Worm (Caenorhabditis elegans) whole organism, L1 larva: ENCODE results near the gene F54B11.9.

ENCODE experiments used
- C04F5.9 ChIP-seq: sonication (generic microtip); optimal IDR thresholded peaks from 2 replicates; lab custom pipeline; 2016; ENCODE audit warnings: missing genetic modification characterization, missing compliant biosample characterization
- C34B4.2 ChIP-seq: sonication (generic microtip); optimal IDR thresholded peaks from 2 replicates; lab custom pipeline; 2017; ENCODE audit warnings: mild to moderate bottlenecking, missing genetic modification characterization, missing compliant biosample characterization
- alr-1 ChIP-seq: fragments of 200-800 bp; sonication (Bioruptor generic); optimal IDR thresholded peaks from 2 replicates; lab custom pipeline; 2018; ENCODE audit warnings: borderline replicate concordance, mild to moderate bottlenecking, missing genetic modification characterization, missing compliant biosample characterization
- ceh-82 ChIP-seq, 3 experiments: fragments of 150-350 bp in 1 of 3; sonication (generic microtip) in 2 of 3; optimal IDR thresholded peaks; 2 replicates each; lab custom pipeline; 2014 to 2017; ENCODE audit warnings: missing biosample characterization in 3 of 3, missing genetic modification characterization in 3 of 3
- dpl-1 ChIP-seq, 3 experiments: fragments of 150-350 bp in 2 of 3; sonication (generic microtip) in 1 of 3; optimal IDR thresholded peaks; 2 replicates each; lab custom pipeline; 2014 to 2017; ENCODE audit warnings: missing biosample characterization in 3 of 3, missing genetic modification characterization in 3 of 3, missing genetic modification reagents in 3 of 3
- dsc-1 ChIP-seq: sonication (generic microtip); optimal IDR thresholded peaks from 2 replicates; lab custom pipeline; 2016; ENCODE audit warnings: mild to moderate bottlenecking, missing genetic modification characterization, missing compliant biosample characterization
- efl-1 ChIP-seq, 4 experiments: fragments of 150-350 bp; optimal IDR thresholded peaks in 3 of 4; peaks in 1 of 4; 1 replicate in 1 of 4; 2 replicates in 3 of 4; lab custom pipeline; 2014; ENCODE audit warnings: missing biosample characterization in 2 of 4, missing genetic modification characterization in 2 of 4, missing genetic modification reagents in 2 of 4
- egl-13 ChIP-seq: sonication (generic microtip); optimal IDR thresholded peaks from 2 replicates; lab custom pipeline; 2016; ENCODE audit warnings: missing genotype, missing genetic modification reagents, missing genetic modification characterization, missing compliant biosample characterization
- ets-5 ChIP-seq: fragments of 200-800 bp; sonication (Bioruptor generic); IDR thresholded peaks from 2 replicates; pipeline ENCODE4 v1.3.6; 2022; ENCODE audit warnings: missing genetic modification characterization, missing compliant biosample characterization
- fkh-8 ChIP-seq: sonication (generic microtip); optimal IDR thresholded peaks from 2 replicates; lab custom pipeline; 2016; ENCODE audit warnings: mild to moderate bottlenecking, missing genetic modification characterization, missing compliant biosample characterization
- hlh-17 ChIP-seq: fragments of 200-800 bp; sonication (Bioruptor generic); optimal IDR thresholded peaks from 2 replicates; lab custom pipeline; 2018; ENCODE audit warnings: missing genetic modification characterization, mild to moderate bottlenecking, missing compliant biosample characterization, moderate library complexity, borderline replicate concordance
- hpl-2 ChIP-seq: fragments of 150-350 bp; optimal IDR thresholded peaks from 2 replicates; lab custom pipeline; 2014; ENCODE audit warnings: missing biosample characterization, missing genetic modification reagents, missing genetic modification characterization
- lin-13 ChIP-seq: fragments of 150-350 bp; optimal IDR thresholded peaks from 2 replicates; lab custom pipeline; 2014; ENCODE audit warnings: missing biosample characterization, missing genetic modification reagents, missing genetic modification characterization
- lir-3 ChIP-seq: sonication (generic microtip); optimal IDR thresholded peaks from 2 replicates; lab custom pipeline; 2016; ENCODE audit warnings: mild to moderate bottlenecking, missing genetic modification characterization, moderate library complexity, missing compliant biosample characterization; ENCODE audit not compliant: poor library complexity
- mab-9 ChIP-seq: fragments of 200-800 bp; sonication (Bioruptor generic); IDR thresholded peaks from 2 replicates; pipeline ENCODE4 v1.3.6; 2022; ENCODE audit warnings: missing genetic modification reagents, missing genetic modification characterization, missing compliant biosample characterization
- mdl-1 ChIP-seq, 2 experiments: fragments of 150-350 bp; optimal IDR thresholded peaks; 2 replicates each; lab custom pipeline; 2014 to 2017; ENCODE audit warnings: missing biosample characterization in 2 of 2, missing genetic modification characterization in 2 of 2, inconsistent platforms in 1 of 2
- mep-1 ChIP-seq: fragments of 150-350 bp; optimal IDR thresholded peaks from 2 replicates; lab custom pipeline; 2014; ENCODE audit warnings: missing biosample characterization, missing genetic modification characterization
- nhr-11 ChIP-seq: fragments of 150-350 bp; optimal IDR thresholded peaks from 2 replicates; lab custom pipeline; 2014; ENCODE audit warnings: missing biosample characterization, missing genetic modification characterization
- nhr-12 ChIP-seq: sonication (generic microtip); optimal IDR thresholded peaks from 2 replicates; lab custom pipeline; 2017; ENCODE audit warnings: missing biosample characterization, missing genetic modification characterization
- nhr-47 ChIP-seq: sonication (generic microtip); optimal IDR thresholded peaks from 2 replicates; lab custom pipeline; 2016; ENCODE audit warnings: mild to moderate bottlenecking, missing genetic modification characterization, moderate library complexity, missing compliant biosample characterization
- nhr-77 ChIP-seq: fragments of 150-350 bp; optimal IDR thresholded peaks from 2 replicates; lab custom pipeline; 2014; ENCODE audit warnings: missing biosample characterization, missing genetic modification characterization
- nhr-84 ChIP-seq: sonication (generic microtip); optimal IDR thresholded peaks from 2 replicates; lab custom pipeline; 2017; ENCODE audit warnings: missing biosample characterization, missing genetic modification characterization
- nhr-85 ChIP-seq: sonication (generic microtip); peaks from one replicate; lab custom pipeline; 2016; ENCODE audit warnings: missing genetic modification characterization, inconsistent platforms, missing compliant biosample characterization
- nhr-90 ChIP-seq: sonication (generic microtip); optimal IDR thresholded peaks from 2 replicates; lab custom pipeline; 2016; ENCODE audit warnings: mild to moderate bottlenecking, missing genetic modification characterization, missing compliant biosample characterization; ENCODE audit not compliant: poor library complexity
- pag-3 ChIP-seq: sonication (generic microtip); optimal IDR thresholded peaks from 2 replicates; lab custom pipeline; 2017; ENCODE audit warnings: missing genetic modification characterization, mild to moderate bottlenecking, missing compliant biosample characterization, antibody characterized with exemption, borderline replicate concordance; ENCODE audit not compliant: insufficient read depth
- pax-3 ChIP-seq: fragments of 200-800 bp; sonication (Bioruptor generic); optimal IDR thresholded peaks from 2 replicates; lab custom pipeline; 2018; ENCODE audit warnings: mild to moderate bottlenecking, missing genetic modification characterization, moderate library complexity, missing compliant biosample characterization
- snpc-4 ChIP-seq: fragments of 150-350 bp; optimal IDR thresholded peaks from 2 replicates; lab custom pipeline; 2014; ENCODE audit warnings: missing biosample characterization, missing genetic modification characterization
- sox-4 ChIP-seq: sonication (generic microtip); optimal IDR thresholded peaks from 2 replicates; lab custom pipeline; 2016; ENCODE audit warnings: missing genetic modification characterization, missing compliant biosample characterization
- sptf-1 ChIP-seq: fragments of 150-350 bp; optimal IDR thresholded peaks from 2 replicates; lab custom pipeline; 2014; ENCODE audit warnings: missing biosample characterization, missing genetic modification characterization
- sup-37 ChIP-seq: fragments of 200-800 bp; sonication (Bioruptor generic); optimal IDR thresholded peaks from 2 replicates; lab custom pipeline; 2018; ENCODE audit warnings: mild to moderate bottlenecking, missing genetic modification characterization, missing compliant biosample characterization
- swsn-7 ChIP-seq: sonication (generic microtip); optimal IDR thresholded peaks from 2 replicates; lab custom pipeline; 2016; ENCODE audit warnings: missing genetic modification characterization, missing compliant biosample characterization
- unc-86 ChIP-seq: sonication (generic microtip); optimal IDR thresholded peaks from 2 replicates; lab custom pipeline; 2016; ENCODE audit warnings: missing genetic modification characterization, missing compliant biosample characterization
- unc-98 ChIP-seq: fragments of 200-800 bp; sonication (Bioruptor generic); IDR thresholded peaks from 2 replicates; pipeline ENCODE4 v1.3.6; 2022; ENCODE audit warnings: missing genetic modification characterization, missing compliant biosample characterization
- ztf-4 ChIP-seq: fragments of 150-350 bp; optimal IDR thresholded peaks from 2 replicates; lab custom pipeline; 2014; ENCODE audit warnings: missing biosample characterization, missing genetic modification characterization

Gene F54B11.9

ce11 chrX:13566436-13566835 lies 38.9 kb upstream of the F54B11.9 start, which contains the start of gene R01E6.2:
R01E6.2 (minus strand) TSS chrX:13566536.
- no peak for TF ChIP-seq alr-1
- no peak for TF ChIP-seq nhr-90 (tag; lab: Kevin White, UChicago)
- TF ChIP-seq ztf-4 (tag; lab: Kevin White, UChicago): no peak
- no peak for TF ChIP-seq sup-37 (GFP tag; lab: Kevin White, UChicago)
- no peak for TF ChIP-seq swsn-7 (tag; lab: Kevin White, UChicago)
- TF ChIP-seq nhr-11 (tag; lab: Kevin White, UChicago): no peak
- no peak for TF ChIP-seq efl-1 (optimal IDR thresholded peaks at IDR 0.05; lab: Kevin White, UChicago)
- peak in 1 of 2 experiments; percentile 37 for TF ChIP-seq efl-1 (GFP tag; optimal IDR thresholded peaks at IDR 0.05 in 1 of 2; lab: Kevin White, UChicago)
- TF ChIP-seq snpc-4 (tag; lab: Kevin White, UChicago): no peak

ce11 chrX:13569854-13570253 lies 35.5 kb upstream of the F54B11.9 start, which contains the start of gene R01E6.7:
R01E6.7 (minus strand) TSS chrX:13569954.
- no peak for TF ChIP-seq mab-9
- TF ChIP-seq lin-13: no peak
- TF ChIP-seq, all 84 proteins: peak for 0

- TF ChIP-seq hpl-2 (GFP tag; lab: Kevin White, UChicago) (no peak), pag-3 (tag; lab: Kevin White, UChicago) (no peak), C34B4.2 (tag; lab: Kevin White, UChicago) (no peak), fkh-8 (peak; percentile 6), ztf-4 (tag; lab: Kevin White, UChicago) (no peak), alr-1 (no peak), swsn-7 (tag; lab: Kevin White, UChicago) (no peak), C04F5.9 (tag; lab: Kevin White, UChicago) (no peak), mep-1 (tag; lab: Kevin White, UChicago) (no peak), ceh-82 (tag; optimal IDR thresholded peaks at IDR 0.05; lab: Kevin White, UChicago) (no peak), hlh-17 (GFP tag; lab: Kevin White, UChicago) (no peak), unc-98 (GFP tag; lab: Robert Waterston, UW) (no peak), sptf-1 (tag; lab: Kevin White, UChicago) (no peak), unc-86 (tag; lab: Kevin White, UChicago) (no peak), mdl-1 (tag; optimal IDR thresholded peaks at IDR 0.05; lab: Kevin White, UChicago) (no peak), sox-4 (tag; lab: Kevin White, UChicago) (peak; percentile 28), dpl-1 (GFP tag; optimal IDR thresholded peaks at IDR 0.05; lab: Kevin White, UChicago) (no peak), nhr-12 (tag; lab: Kevin White, UChicago) (no peak), nhr-47 (tag; lab: Kevin White, UChicago) (peak; percentile 6), pax-3 (tag; lab: Kevin White, UChicago) (peak; percentile 34), mab-9 (no peak), nhr-77 (tag; lab: Kevin White, UChicago) (no peak), efl-1 (optimal IDR thresholded peaks at IDR 0.05; lab: Kevin White, UChicago) (no peak), efl-1 (GFP tag; optimal IDR thresholded peaks at IDR 0.05 in 1 of 2; lab: Kevin White, UChicago) (no peak), egl-13 (peak; percentile 17), dsc-1 (tag; lab: Kevin White, UChicago) (peak; percentile 92)
Measured at ce11 chrX:13574029-13574428, 31.3 kb upstream of the F54B11.9 start.

- no peak for TF ChIP-seq lir-3 (tag; lab: Kevin White, UChicago)
- TF ChIP-seq nhr-85: peak; percentile 33
- no peak for TF ChIP-seq ceh-82 (tag; optimal IDR thresholded peaks at IDR 0.05; lab: Kevin White, UChicago)
- no peak for TF ChIP-seq nhr-47 (tag; lab: Kevin White, UChicago)
Measured at ce11 chrX:13578483-13578882, 26.9 kb upstream of the F54B11.9 start, which contains the start of gene F54B11.11. F54B11.11 (plus strand) TSS chrX:13578783.

ce11 chrX:13581820-13582219 lies 23.5 kb upstream of the F54B11.9 start, which contains the start of gene F54B11.10:
F54B11.10 (plus strand) TSS chrX:13582120.
- TF ChIP-seq nhr-84 (tag; lab: Kevin White, UChicago): no peak
- TF ChIP-seq ets-5 (GFP tag; lab: Robert Waterston, UW): no peak
- TF ChIP-seq nhr-90 (tag; lab: Kevin White, UChicago): no peak
